Worm (Caenorhabditis elegans): ENCODE data around the gene zip-8.
A peak's percentile ranks its signal among the peaks of the same experiment; 100 is the strongest.

- TF ChIP-seq elt-3 (tag; optimal IDR thresholded peaks at IDR 0.05), result no peak
- TF ChIP-seq zag-1 (tag; optimal IDR thresholded peaks at IDR 0.05), result no peak
- TF ChIP-seq elt-2 (tag; optimal IDR thresholded peaks at IDR 0.05), result peak; percentile 56
- TF ChIP-seq egl-27 (tag; optimal IDR thresholded peaks at IDR 0.05), result no peak
Measured at ce11 chrIII:6500032-6500564, 21.3 kb downstream of the zip-8 start, which contains the start of gene F23F12.3.
